Fruit fly (Drosophila melanogaster): ENCODE results near the gene drm.

dm6 chr2L:3510002-3510401 is 29.0 kb upstream of the drm start, which contains the start of gene CG31954:
- TF ChIP-seq Hr78 (GFP tag; optimal IDR thresholded peaks at IDR 0.05) (no peak), lola (GFP tag; optimal IDR thresholded peaks at IDR 0.05) (no peak), N (GFP tag; optimal IDR thresholded peaks at IDR 0.05) (no peak), fru (GFP tag; optimal IDR thresholded peaks at IDR 0.05) (no peak), pan (optimal IDR thresholded peaks at IDR 0.05) (no peak), jim (GFP tag; optimal IDR thresholded peaks at IDR 0.05) (no peak), ey (GFP tag; optimal IDR thresholded peaks at IDR 0.05) (no peak)
